Fruit fly (Drosophila melanogaster) ovary, adult (tissue): ENCODE data around the gene CG10211.

ENCODE experiments used
- CG17801 ChIP-seq: fragments of 200-800 bp; optimal IDR thresholded peaks from 2 replicates; lab custom pipeline; 2019; ENCODE audit warnings: missing biosample characterization, mild to moderate bottlenecking, missing genetic modification characterization, moderate library complexity; ENCODE audit not compliant: partially characterized antibody

CG10211 gene

dm6 chr2L:18572428-18573136 is 55.3 kb downstream of the CG10211 start:
- no peak for TF ChIP-seq CG17801 (GFP tag; lab: Kevin White, UChicago)

DNA sequence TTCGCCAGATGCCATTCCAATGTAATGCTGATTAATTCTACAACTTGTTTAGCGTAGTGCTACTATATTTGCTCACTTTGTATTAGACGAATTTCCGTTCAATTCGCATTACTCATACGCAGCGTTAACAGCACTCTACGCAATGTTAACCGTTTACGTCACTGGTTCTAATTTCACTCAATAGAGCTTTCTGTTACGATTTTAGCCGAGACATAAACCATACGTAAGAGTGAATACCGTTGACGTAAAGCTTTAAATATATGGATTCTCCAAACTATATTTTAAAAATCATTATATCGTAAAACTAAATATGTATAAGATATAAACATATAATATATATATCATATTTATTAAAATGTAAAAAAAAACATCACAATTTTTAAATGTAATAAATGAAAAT is 59.0 kb downstream of the CG10211 start:
- TF ChIP-seq CG17801 (GFP tag; lab: Kevin White, UChicago) = no peak
